Worm (Caenorhabditis elegans) whole organism, young adult: ENCODE data around the gene max-2.

Experiments
- F39B2.1 ChIP-seq: fragments of 200-800 bp; sonication (Bioruptor generic); IDR thresholded peaks from 2 replicates; pipeline ENCODE4 v1.3.6; 2022; ENCODE audit warnings: missing genetic modification reagents, missing genetic modification characterization, missing compliant biosample characterization
- T07F8.4 ChIP-seq: sonication (generic microtip); optimal IDR thresholded peaks from 2 replicates; lab custom pipeline; 2016; ENCODE audit warnings: mild to moderate bottlenecking, missing genetic modification characterization, moderate library complexity, missing compliant biosample characterization
- ama-1 ChIP-seq, 3 experiments: fragments of 150-350 bp in 1 of 3; sonication (generic microtip) in 2 of 3; optimal IDR thresholded peaks; 2 replicates each; lab custom pipeline; 2014 to 2018; ENCODE audit warnings: missing biosample characterization in 2 of 3, missing genetic modification characterization in 2 of 3, missing genetic modification reagents in 2 of 3
- cebp-2 ChIP-seq: fragments of 200-800 bp; sonication (Bioruptor generic); IDR thresholded peaks from 2 replicates; pipeline ENCODE4 v1.3.6; 2022; ENCODE audit warnings: missing genetic modification characterization, missing compliant biosample characterization
- lin-35 ChIP-seq, 3 experiments: fragments of 150-350 bp in 2 of 3; sonication (generic microtip) in 1 of 3; optimal IDR thresholded peaks; 2 replicates each; lab custom pipeline; 2014 to 2018; ENCODE audit warnings: missing biosample characterization in 3 of 3, missing genetic modification characterization in 3 of 3, missing genetic modification reagents in 3 of 3
- madf-8 ChIP-seq: fragments of 200-800 bp; sonication (Bioruptor generic); conservative IDR thresholded peaks from 2 replicates; pipeline ENCODE4 v1.3.6; 2022; ENCODE audit warnings: missing genetic modification reagents, missing genetic modification characterization, missing compliant biosample characterization
- nhr-90 ChIP-seq: sonication (generic microtip); optimal IDR thresholded peaks from 2 replicates; lab custom pipeline; 2016; ENCODE audit warnings: missing genotype, mild to moderate bottlenecking, missing genetic modification characterization, missing compliant biosample characterization
- pha-4 ChIP-seq: fragments of 150-350 bp; sonication (generic microtip); optimal IDR thresholded peaks from 2 replicates; lab custom pipeline; 2014; ENCODE audit warnings: missing biosample characterization, missing genetic modification reagents, missing genetic modification characterization
- rcor-1 ChIP-seq: fragments of 200-800 bp; sonication (Bioruptor generic); IDR thresholded peaks from 2 replicates; pipeline ENCODE4 v1.3.6; 2022; ENCODE audit warnings: missing genetic modification reagents, missing genetic modification characterization, missing compliant biosample characterization
- ztf-25 ChIP-seq: fragments of 200-800 bp; sonication (Bioruptor generic); IDR thresholded peaks from 2 replicates; pipeline ENCODE4 v1.3.6; 2022; ENCODE audit warnings: missing genetic modification reagents, missing genetic modification characterization, missing compliant biosample characterization

ce11 chrII:12981980-12982575 lies 43.6 kb downstream of the max-2 start:
- TF ChIP-seq F39B2.1 (GFP tag; lab: Robert Waterston, UW): no peak
- TF ChIP-seq nhr-90 (tag; lab: Kevin White, UChicago): no peak
- no peak for TF ChIP-seq lin-35 (GFP tag; optimal IDR thresholded peaks at IDR 0.05; lab: Kevin White, UChicago)
- no peak for TF ChIP-seq rcor-1 (GFP tag; lab: Robert Waterston, UW)
- no peak for TF ChIP-seq ama-1 (optimal IDR thresholded peaks at IDR 0.05; lab: Kevin White, UChicago)
- TF ChIP-seq ama-1 (GFP tag; optimal IDR thresholded peaks at IDR 0.05; lab: Kevin White, UChicago): no peak
- TF ChIP-seq madf-8 (GFP tag; lab: Robert Waterston, UW): no peak
- TF ChIP-seq T07F8.4 (tag; lab: Kevin White, UChicago): no peak
- no peak for TF ChIP-seq ztf-25 (GFP tag; lab: Robert Waterston, UW)
- no peak for TF ChIP-seq cebp-2 (GFP tag; lab: Robert Waterston, UW)
- TF ChIP-seq pha-4 (tag; lab: Kevin White, UChicago): no peak
